Worm (Caenorhabditis elegans) whole organism, L4 larva: ENCODE measurements around the gene K01F9.2.

ENCODE experiments used
- F26F4.8 ChIP-seq: fragments of 200-800 bp; sonication (Bioruptor generic); conservative IDR thresholded peaks from 2 replicates; pipeline ENCODE4 v1.3.6; 2022; ENCODE audit warnings: missing genetic modification characterization, missing compliant biosample characterization
- ZK546.5 ChIP-seq, 2 experiments: sonication (generic microtip); optimal IDR thresholded peaks; 2 replicates each; lab custom pipeline; 2017; ENCODE audit warnings: missing biosample characterization in 2 of 2, missing genetic modification characterization in 2 of 2
- ama-1 ChIP-seq: fragments of 150-350 bp; optimal IDR thresholded peaks from 2 replicates; lab custom pipeline; 2014; ENCODE audit warnings: inconsistent platforms, mixed read lengths
- gei-8 ChIP-seq: fragments of 200-800 bp; sonication (Bioruptor generic); optimal IDR thresholded peaks from 2 replicates; lab custom pipeline; 2018; ENCODE audit warnings: mild to moderate bottlenecking, missing genetic modification characterization, missing compliant biosample characterization
- nhr-6 ChIP-seq: fragments of 150-350 bp; optimal IDR thresholded peaks from 2 replicates; lab custom pipeline; 2014; ENCODE audit warnings: missing biosample characterization, missing genetic modification characterization
- nhr-77 ChIP-seq: fragments of 150-350 bp; optimal IDR thresholded peaks from 2 replicates; lab custom pipeline; 2014; ENCODE audit warnings: missing biosample characterization, missing genetic modification characterization
- spr-1 ChIP-seq: sonication (generic microtip); optimal IDR thresholded peaks from 2 replicates; lab custom pipeline; 2016; ENCODE audit warnings: mild to moderate bottlenecking, missing genetic modification characterization, missing compliant biosample characterization
- tra-1 ChIP-seq: fragments of 200-800 bp; sonication (Bioruptor generic); IDR thresholded peaks from 2 replicates; pipeline ENCODE4 v1.3.6; 2022; ENCODE audit warnings: missing genetic modification reagents, missing genetic modification characterization, missing compliant biosample characterization
- unc-39 ChIP-seq: sonication (generic microtip); optimal IDR thresholded peaks from 2 replicates; lab custom pipeline; 2017; ENCODE audit warnings: missing biosample characterization, missing genetic modification characterization

DNA sequence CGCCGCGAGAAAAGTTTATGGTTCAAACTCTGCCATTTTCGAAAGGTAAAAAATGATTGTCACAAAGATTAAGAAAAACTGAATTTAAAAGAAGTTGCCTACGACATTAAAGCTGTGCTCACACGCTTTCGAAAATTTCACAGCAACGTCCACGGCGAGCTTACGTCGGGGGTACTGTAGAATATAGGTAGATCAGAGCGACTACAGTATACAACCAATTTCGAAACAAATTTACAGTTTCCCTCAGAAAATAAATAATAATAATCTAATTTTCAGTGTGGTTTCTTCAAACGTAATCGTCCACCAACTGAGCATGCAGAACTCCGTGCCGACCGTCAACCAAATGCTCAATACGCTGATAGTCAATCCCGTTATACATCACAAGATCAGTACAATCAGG is 52.4 kb downstream of the K01F9.2 start:
- TF ChIP-seq spr-1 (no peak), unc-39 (tag; lab: Kevin White, UChicago) (no peak), tra-1 (GFP tag; lab: Robert Waterston, UW) (no peak), gei-8 (GFP tag; lab: Kevin White, UChicago) (no peak), ama-1 (lab: Kevin White, UChicago) (no peak), nhr-6 (tag; lab: Kevin White, UChicago) (no peak), ZK546.5 (tag; optimal IDR thresholded peaks at IDR 0.05; lab: Kevin White, UChicago) (no peak), F26F4.8 (GFP tag; lab: Robert Waterston, UW) (no peak), nhr-77 (tag; lab: Kevin White, UChicago) (no peak)
